Comparison of ENCODE assay signal across 3 worm cellular contexts in genomic region chrIII:50418-50817, ce11.
A peak's percentile ranks its signal among the peaks of the same experiment; 100 is the strongest.
TF ChIP-seq lines count a peak whose summit lies in the region.

No protein-coding gene starts in this region.

TF ChIP-seq in whole organism, L1 larva, 84 proteins besides CTCF, POLR2A, EP300 and RAD21:
- TF ChIP-seq swsn-7 (tag; optimal IDR thresholded peaks at IDR 0.05; lab: Kevin White, UChicago) (no peak), nhr-85 (tag; lab: Kevin White, UChicago) (peak; percentile 32), efl-1 (optimal IDR thresholded peaks at IDR 0.05; lab: Kevin White, UChicago) (no peak), efl-1 (GFP tag; optimal IDR thresholded peaks at IDR 0.05 in 1 of 2; lab: Kevin White, UChicago) (peak in 1 of 2 experiments; percentile 10), hlh-17 (GFP tag; optimal IDR thresholded peaks at IDR 0.05; lab: Kevin White, UChicago; ENCODE audit: borderline replicate concordance) (no peak), lin-39 (tag; optimal IDR thresholded peaks at IDR 0.05; lab: Kevin White, UChicago) (no peak), alr-1 (tag; optimal IDR thresholded peaks at IDR 0.05; lab: Kevin White, UChicago; ENCODE audit: borderline replicate concordance) (no peak), isw-1 (GFP tag; IDR thresholded peaks at IDR 0.05; lab: Robert Waterston, UW) (no peak)

TF ChIP-seq in whole organism, L4 larva, 104 proteins besides CTCF, POLR2A, EP300 and RAD21:
- TF ChIP-seq mxl-3 (GFP tag; optimal IDR thresholded peaks at IDR 0.05; lab: Kevin White, UChicago) (no peak), egl-43 (GFP tag; IDR thresholded peaks at IDR 0.05; lab: Robert Waterston, UW) (0 out of 2 replicates have a peak, but pooled peaks have one; percentile 12), pqm-1 (tag; optimal IDR thresholded peaks at IDR 0.05; lab: Kevin White, UChicago) (no peak), set-16 (GFP tag; IDR thresholded peaks at IDR 0.05; lab: Robert Waterston, UW) (peak; percentile 77), mdt-29 (GFP tag; IDR thresholded peaks at IDR 0.05; lab: Robert Waterston, UW) (no peak), unc-62 (GFP tag; optimal IDR thresholded peaks at IDR 0.05 in 1 of 2; lab: Kevin White, UChicago) (peak in 1 of 2 experiments; percentile 62), unc-62 (tag; optimal IDR thresholded peaks at IDR 0.05; lab: Kevin White, UChicago) (no peak), dmd-8 (GFP tag; IDR thresholded peaks at IDR 0.05; lab: Robert Waterston, UW) (0 out of 2 replicates have a peak, but pooled peaks have one; percentile 24), snpc-1.2 (GFP tag; IDR thresholded peaks at IDR 0.05; lab: Robert Waterston, UW) (no peak)

TF ChIP-seq in whole organism, young adult, 124 proteins besides CTCF, POLR2A, EP300 and RAD21:
- TF ChIP-seq B0261.1 (tag; optimal IDR thresholded peaks at IDR 0.05; lab: Kevin White, UChicago) (no peak), egrh-3 (GFP tag; IDR thresholded peaks at IDR 0.05; lab: Robert Waterston, UW) (peak; percentile 45; the same call in 1 of the 2 replicates), zfh-2 (GFP tag; conservative IDR thresholded peaks at IDR 0.05; lab: Robert Waterston, UW) (peak; percentile 65)
